Fruit fly (Drosophila melanogaster): ENCODE measurements around the gene CG9917.

Gene CG9917

dm6 chrX:16285186-16285585 lies 37.8 kb downstream of the CG9917 start (continued):
- no peak for TF ChIP-seq D19B (GFP tag; optimal IDR thresholded peaks at IDR 0.05)
- TF ChIP-seq zf30C (GFP tag; optimal IDR thresholded peaks at IDR 0.05): no peak
- peak; percentile 8 for TF ChIP-seq dmrt11E (tag; optimal IDR thresholded peaks at IDR 0.05)
- TF ChIP-seq Hsf (GFP tag; optimal IDR thresholded peaks at IDR 0.05): peak; percentile 16
- TF ChIP-seq abd-A (tag; optimal IDR thresholded peaks at IDR 0.05): no peak
- no peak for TF ChIP-seq CG10209 (GFP tag; optimal IDR thresholded peaks at IDR 0.05)
- TF ChIP-seq CG9797 (GFP tag; optimal IDR thresholded peaks at IDR 0.05): no peak
- no peak for TF ChIP-seq CG16813 (GFP tag; IDR thresholded peaks at IDR 0.05; ENCODE audit: partially characterized antibody)
- no peak for TF ChIP-seq usp (GFP tag; optimal IDR thresholded peaks at IDR 0.05)
- no peak for TF ChIP-seq nerfin-1 (tag; optimal IDR thresholded peaks at IDR 0.05)
- no peak for TF ChIP-seq CG1602 (GFP tag; optimal IDR thresholded peaks at IDR 0.05)
- no peak for TF ChIP-seq gro (GFP tag; optimal IDR thresholded peaks at IDR 0.05)
- TF ChIP-seq phol (tag; optimal IDR thresholded peaks at IDR 0.05): peak; percentile 25
- TF ChIP-seq CG9817 (tag; optimal IDR thresholded peaks at IDR 0.05): no peak
- no peak for TF ChIP-seq Hr3 (GFP tag; optimal IDR thresholded peaks at IDR 0.05)
- TF ChIP-seq E2f1 (GFP tag; IDR thresholded peaks at IDR 0.05): no peak
- no peak for TF ChIP-seq BtbVII (GFP tag; optimal IDR thresholded peaks at IDR 0.05)
- no peak for TF ChIP-seq sim (GFP tag; IDR thresholded peaks at IDR 0.05)
- TF ChIP-seq CG31441 (GFP tag; IDR thresholded peaks at IDR 0.05): peak; percentile 41
- peak; percentile 13 for TF ChIP-seq Ssrp (tag; optimal IDR thresholded peaks at IDR 0.05)
- no peak for TF ChIP-seq MBD-R2 (GFP tag; IDR thresholded peaks at IDR 0.05)
- peak; percentile 2 for TF ChIP-seq ems (GFP tag; optimal IDR thresholded peaks at IDR 0.05)
- no peak for TF ChIP-seq CG4282 (GFP tag; optimal IDR thresholded peaks at IDR 0.05)
- 0 out of 2 replicates have a peak, but pooled peaks have one; percentile 28 for TF ChIP-seq ranshi (GFP tag; IDR thresholded peaks at IDR 0.05)
- peak; percentile 28 for TF ChIP-seq CG30403 (GFP tag; optimal IDR thresholded peaks at IDR 0.05)
- peak; percentile 14 for TF ChIP-seq CG10267 (tag; optimal IDR thresholded peaks at IDR 0.05)
- no peak for TF ChIP-seq Mes4 (GFP tag; optimal IDR thresholded peaks at IDR 0.05)
- no peak for TF ChIP-seq CG15011 (GFP tag; optimal IDR thresholded peaks at IDR 0.05)
- no peak for TF ChIP-seq kay (GFP tag; optimal IDR thresholded peaks at IDR 0.05)
- no peak for TF ChIP-seq TFAM (GFP tag; optimal IDR thresholded peaks at IDR 0.05)
- peak; percentile 14 for TF ChIP-seq CG13296 (GFP tag; optimal IDR thresholded peaks at IDR 0.05)
- TF ChIP-seq Fer1 (GFP tag; optimal IDR thresholded peaks at IDR 0.05): peak; percentile 47
- no peak for TF ChIP-seq CG11696 (GFP tag; IDR thresholded peaks at IDR 0.05)
- TF ChIP-seq wdn (GFP tag; IDR thresholded peaks at IDR 0.05): no peak
- no peak for TF ChIP-seq chif (GFP tag; optimal IDR thresholded peaks at IDR 0.05)
- no peak for TF ChIP-seq Dad (GFP tag; optimal IDR thresholded peaks at IDR 0.05)
- TF ChIP-seq dmrt99B (tag; optimal IDR thresholded peaks at IDR 0.05): no peak
- TF ChIP-seq Eip74EF (GFP tag; optimal IDR thresholded peaks at IDR 0.05): no peak
- TF ChIP-seq Neu2 (GFP tag; optimal IDR thresholded peaks at IDR 0.05; ENCODE audit: borderline replicate concordance): no peak
- no peak for TF ChIP-seq YL-1 (GFP tag; optimal IDR thresholded peaks at IDR 0.05)
- TF ChIP-seq Sox100B (GFP tag; optimal IDR thresholded peaks at IDR 0.05): peak; percentile 1
- peak; percentile 24; the same call in 1 of the 2 replicates for TF ChIP-seq CG9932 (GFP tag; IDR thresholded peaks at IDR 0.05)
- TF ChIP-seq h (optimal IDR thresholded peaks at IDR 0.05): no peak
- peak; percentile 34 for TF ChIP-seq CG7556 (GFP tag; optimal IDR thresholded peaks at IDR 0.05)
- peak; percentile 4 for TF ChIP-seq sug (tag; optimal IDR thresholded peaks at IDR 0.05)
- TF ChIP-seq HLH4C (GFP tag; IDR thresholded peaks at IDR 0.05; ENCODE audit: partially characterized antibody): no peak
- peak; percentile 2 for TF ChIP-seq ind (GFP tag; optimal IDR thresholded peaks at IDR 0.05)
- no peak for TF ChIP-seq trh (GFP tag; optimal IDR thresholded peaks at IDR 0.05)
